Worm (Caenorhabditis elegans): ENCODE data around the gene Y39A1A.22.
A peak's percentile ranks its signal among the peaks of the same experiment; 100 is the strongest.

DNA sequence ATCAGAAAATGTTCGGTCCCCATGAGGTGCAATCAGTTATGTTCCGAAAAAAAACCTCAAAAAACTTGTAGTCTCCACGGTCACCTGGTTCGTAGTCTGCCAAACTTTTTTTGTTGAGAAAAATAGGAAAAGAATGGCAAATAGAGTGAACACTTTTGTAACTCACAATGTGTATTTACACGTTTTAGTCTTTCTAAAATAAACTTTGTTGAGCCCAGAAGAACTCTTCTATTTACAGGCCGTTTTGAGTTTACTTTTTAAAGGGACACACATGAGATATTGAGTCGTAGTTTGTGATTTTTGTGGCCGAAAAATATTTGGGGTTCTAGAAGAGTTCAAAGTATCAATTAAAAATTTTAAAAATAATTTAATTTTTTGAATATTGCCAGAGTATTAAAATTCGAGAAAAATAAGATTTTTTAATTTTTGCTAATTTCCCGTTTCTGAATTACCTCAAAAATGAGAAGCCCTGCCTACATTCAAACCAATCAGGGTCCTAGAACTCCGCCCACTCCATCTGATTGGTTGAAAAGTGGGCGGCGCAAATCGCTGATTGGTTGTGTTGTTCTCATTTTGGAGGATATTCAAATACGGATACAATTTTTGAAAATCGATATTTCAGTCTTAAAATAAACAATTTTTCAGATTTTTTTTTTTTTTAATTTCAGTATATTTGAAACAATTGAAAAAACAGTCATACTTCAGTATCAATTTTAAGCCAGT is 27.8 kb upstream of the Y39A1A.22 start:
- no peak for TF ChIP-seq hlh-6 (tag; optimal IDR thresholded peaks at IDR 0.05)
- no peak for TF ChIP-seq eyg-1 (tag; optimal IDR thresholded peaks at IDR 0.05)
- no peak for TF ChIP-seq pqm-1 (tag; optimal IDR thresholded peaks at IDR 0.05)
- peak; percentile 93 for TF ChIP-seq nfya-1 (tag; optimal IDR thresholded peaks at IDR 0.05)
- no peak for TF ChIP-seq T23F11.4 (GFP tag; optimal IDR thresholded peaks at IDR 0.05)
- TF ChIP-seq ama-1 (optimal IDR thresholded peaks at IDR 0.05) = no peak
- TF ChIP-seq rnt-1 (tag; optimal IDR thresholded peaks at IDR 0.05) = no peak
- TF ChIP-seq elt-2 (tag; optimal IDR thresholded peaks at IDR 0.05) = no peak
- TF ChIP-seq ahr-1 (tag; optimal IDR thresholded peaks at IDR 0.05) = no peak
